Fruit fly (Drosophila melanogaster) whole organism, embryonic: ENCODE data around the gene CG8774.

ENCODE experiments used
- C15 ChIP-seq: fragments of 200-800 bp; sonication (Bioruptor generic); IDR thresholded peaks from 3 replicates; pipeline ENCODE4 v1.3.6; 2022; ENCODE audit warnings: missing biosample characterization, missing genetic modification characterization
- CG2889 ChIP-seq: fragments of 200-800 bp; sonication (Bioruptor generic); IDR thresholded peaks from 3 replicates; pipeline ENCODE4 v1.3.6; 2022; ENCODE audit warnings: missing biosample characterization, missing genetic modification characterization
- CG6765 ChIP-seq: fragments of 200-800 bp; sonication (Bioruptor generic); optimal IDR thresholded peaks from 3 replicates; lab custom pipeline; 2017; ENCODE audit warnings: missing biosample characterization, mild to moderate bottlenecking, missing genetic modification characterization
- CG7963 ChIP-seq: fragments of 200-800 bp; sonication (Bioruptor generic); IDR thresholded peaks from 3 replicates; pipeline ENCODE4 v1.3.6; 2022; ENCODE audit warnings: missing biosample characterization, missing genetic modification characterization; ENCODE audit not compliant: partially characterized antibody
- Poxn ChIP-seq: fragments of 200-800 bp; sonication (Bioruptor generic); IDR thresholded peaks from 2 replicates; pipeline ENCODE4 v1.3.6; 2022; ENCODE audit warnings: missing biosample characterization, missing genetic modification characterization
- bsh ChIP-seq, 2 experiments: fragments of 200-800 bp; sonication (Bioruptor generic); optimal IDR thresholded peaks; 2 replicates each; lab custom pipeline; 2017 to 2018; ENCODE audit warnings: mild to moderate bottlenecking in 2 of 2, missing biosample characterization in 2 of 2, missing genetic modification characterization in 2 of 2, moderate library complexity in 1 of 2
- croc ChIP-seq: fragments of 200-800 bp; sonication (Bioruptor generic); conservative IDR thresholded peaks from 3 replicates; pipeline ENCODE4 v1.3.6; 2022; ENCODE audit warnings: missing biosample characterization, missing genetic modification characterization
- lmd ChIP-seq: fragments of 200-800 bp; sonication (Bioruptor generic); IDR thresholded peaks from 2 replicates; pipeline ENCODE4 v1.3.6; 2022; ENCODE audit warnings: missing biosample characterization, missing genetic modification characterization
- phol ChIP-seq: fragments of 200-800 bp; sonication (Bioruptor generic); optimal IDR thresholded peaks from 3 replicates; lab custom pipeline; 2018; ENCODE audit warnings: missing biosample characterization, mild to moderate bottlenecking, missing genetic modification characterization, moderate library complexity
- vfl ChIP-seq: fragments of 200-800 bp; sonication (Bioruptor generic); optimal IDR thresholded peaks from 2 replicates; lab custom pipeline; 2016; ENCODE audit warnings: missing biosample characterization, missing genetic modification characterization

DNA sequence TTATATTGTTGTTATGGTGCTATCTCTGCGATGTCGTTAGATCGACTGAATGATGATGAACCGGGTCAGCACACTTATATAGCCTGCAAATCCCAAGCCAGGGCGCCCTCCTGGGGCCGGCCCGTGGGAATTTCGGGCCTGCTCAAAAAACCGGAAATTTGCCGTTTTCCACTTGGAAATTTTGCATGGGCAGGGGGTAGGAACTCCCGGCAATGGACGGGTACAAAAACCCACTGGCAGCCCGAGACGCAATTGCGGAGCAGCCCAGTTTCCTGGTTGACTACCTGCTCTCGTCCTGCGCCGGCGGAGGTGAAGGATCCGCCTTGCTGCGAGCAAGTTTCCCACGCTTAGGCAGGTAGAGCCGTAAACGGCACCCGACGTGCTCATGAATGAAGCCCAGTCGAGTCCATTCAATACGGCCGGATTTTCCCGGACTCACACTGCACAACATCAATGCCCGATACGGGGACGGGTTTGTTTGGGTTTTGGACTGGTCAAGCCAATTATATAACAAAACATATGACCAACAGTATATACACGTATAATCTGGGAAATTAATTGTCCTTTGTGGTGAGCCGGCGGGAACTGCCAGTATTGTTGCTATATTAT lies 5.3 kb upstream of the CG8774 start, which contains the start of gene wntD:
- TF ChIP-seq CG2889 (no peak), bsh (GFP tag; optimal IDR thresholded peaks at IDR 0.05; lab: Kevin White, UChicago) (no peak), phol (tag; lab: Kevin White, UChicago) (no peak), Poxn (no peak), CG6765 (no peak), C15 (GFP tag; lab: Robert Waterston, UW) (no peak), vfl (GFP tag; lab: Kevin White, UChicago) (no peak), CG7963 (no peak), croc (GFP tag; lab: Robert Waterston, UW) (no peak), lmd (GFP tag; lab: Robert Waterston, UW) (no peak)
